Fruit fly (Drosophila melanogaster) whole organism, pupa: Measurements from ENCODE around the gene Regnase-1.
A peak's percentile ranks its signal among the peaks of the same experiment; 100 is the strongest.

Source experiments
- CG10348 ChIP-seq: fragments of 200-800 bp; sonication (Bioruptor generic); IDR thresholded peaks from 2 replicates; pipeline ENCODE4 v1.3.6; 2022; ENCODE audit warnings: missing biosample characterization, missing genetic modification characterization
- CG12605 ChIP-seq: fragments of 200-800 bp; sonication (Bioruptor generic); IDR thresholded peaks from 2 replicates; pipeline ENCODE4 v1.3.6; 2022; ENCODE audit warnings: missing biosample characterization, missing genetic modification characterization
- CG13204 ChIP-seq: fragments of 200-800 bp; sonication (Bioruptor generic); optimal IDR thresholded peaks from 2 replicates; lab custom pipeline; 2018; ENCODE audit warnings: missing biosample characterization, mild to moderate bottlenecking, missing genetic modification characterization, moderate library complexity
- CG14655 ChIP-seq: fragments of 200-800 bp; sonication (Bioruptor generic); optimal IDR thresholded peaks from 3 replicates; lab custom pipeline; 2017; ENCODE audit warnings: mild to moderate bottlenecking, missing biosample characterization, missing genetic modification reagents, missing genetic modification characterization
- CG15710 ChIP-seq: fragments of 200-800 bp; sonication (Bioruptor generic); optimal IDR thresholded peaks from 2 replicates; lab custom pipeline; 2018; ENCODE audit warnings: missing biosample characterization, mild to moderate bottlenecking, missing genetic modification characterization, moderate library complexity
- CG17806 ChIP-seq: fragments of 200-800 bp; sonication (Bioruptor generic); optimal IDR thresholded peaks from 2 replicates; lab custom pipeline; 2018; ENCODE audit warnings: missing biosample characterization, mild to moderate bottlenecking, missing genetic modification characterization, moderate library complexity
- CG32121 ChIP-seq: fragments of 200-800 bp; sonication (Bioruptor generic); IDR thresholded peaks from 2 replicates; pipeline ENCODE4 v1.3.6; 2022; ENCODE audit warnings: missing biosample characterization, missing genetic modification characterization
- CG34367 ChIP-seq: fragments of 200-800 bp; sonication (Bioruptor generic); optimal IDR thresholded peaks from 2 replicates; lab custom pipeline; 2018; ENCODE audit warnings: missing biosample characterization, mild to moderate bottlenecking, missing genetic modification characterization
- CG4496 ChIP-seq: fragments of 200-800 bp; sonication (Bioruptor generic); IDR thresholded peaks from 3 replicates; pipeline ENCODE4 v1.3.6; 2022; ENCODE audit warnings: missing biosample characterization, missing genetic modification characterization
- CG8159 ChIP-seq: fragments of 200-800 bp; sonication (Bioruptor generic); optimal IDR thresholded peaks from 3 replicates; lab custom pipeline; 2018; ENCODE audit warnings: missing biosample characterization, mild to moderate bottlenecking, missing genetic modification characterization, moderate library complexity
- CG8301 ChIP-seq: fragments of 200-800 bp; sonication (Bioruptor generic); optimal IDR thresholded peaks from 2 replicates; lab custom pipeline; 2018; ENCODE audit warnings: missing biosample characterization, mild to moderate bottlenecking, missing genetic modification characterization
- CG9948 ChIP-seq: fragments of 200-800 bp; sonication (Bioruptor generic); optimal IDR thresholded peaks from 2 replicates; lab custom pipeline; 2018; ENCODE audit warnings: missing biosample characterization, mild to moderate bottlenecking, missing genetic modification characterization, moderate library complexity
- D1 ChIP-seq: fragments of 200-800 bp; sonication (Bioruptor generic); optimal IDR thresholded peaks from 2 replicates; lab custom pipeline; 2018; ENCODE audit warnings: missing biosample characterization, mild to moderate bottlenecking, missing genetic modification characterization, moderate library complexity
- EcR ChIP-seq: fragments of 200-800 bp; sonication (Bioruptor generic); optimal IDR thresholded peaks from 3 replicates; lab custom pipeline; 2019; ENCODE audit warnings: missing biosample characterization, missing genetic modification characterization, mild to moderate bottlenecking, moderate library complexity, missing genetic modification reagents
- Ets98B ChIP-seq: fragments of 200-800 bp; sonication (Bioruptor generic); IDR thresholded peaks from 2 replicates; pipeline ENCODE4 v1.3.6; 2022; ENCODE audit warnings: missing biosample characterization, missing genetic modification characterization
- Pif1A ChIP-seq: fragments of 200-800 bp; sonication (Bioruptor generic); optimal IDR thresholded peaks from 3 replicates; lab custom pipeline; 2016; ENCODE audit warnings: missing biosample characterization, missing genetic modification characterization
- Pif1B ChIP-seq: fragments of 200-800 bp; sonication (Bioruptor generic); optimal IDR thresholded peaks from 3 replicates; lab custom pipeline; 2016; ENCODE audit warnings: missing biosample characterization, missing genetic modification characterization
- Snoo ChIP-seq: fragments of 200-800 bp; sonication (Bioruptor generic); optimal IDR thresholded peaks from 3 replicates; lab custom pipeline; 2017; ENCODE audit warnings: missing biosample characterization, mild to moderate bottlenecking, missing genetic modification characterization, inconsistent platforms
- fd96Ca ChIP-seq: fragments of 200-800 bp; sonication (Bioruptor generic); IDR thresholded peaks from 3 replicates; pipeline ENCODE4 v1.3.6; 2022; ENCODE audit warnings: missing biosample characterization, missing genetic modification characterization
- gl ChIP-seq: fragments of 200-800 bp; sonication (Bioruptor generic); optimal IDR thresholded peaks from 2 replicates; lab custom pipeline; 2018; ENCODE audit warnings: missing biosample characterization, mild to moderate bottlenecking, missing genetic modification characterization
- rn ChIP-seq: fragments of 200-800 bp; sonication (Bioruptor generic); IDR thresholded peaks from 2 replicates; pipeline ENCODE4 v1.3.6; 2022; ENCODE audit warnings: missing biosample characterization, missing genetic modification characterization

Regnase-1 gene

DNA sequence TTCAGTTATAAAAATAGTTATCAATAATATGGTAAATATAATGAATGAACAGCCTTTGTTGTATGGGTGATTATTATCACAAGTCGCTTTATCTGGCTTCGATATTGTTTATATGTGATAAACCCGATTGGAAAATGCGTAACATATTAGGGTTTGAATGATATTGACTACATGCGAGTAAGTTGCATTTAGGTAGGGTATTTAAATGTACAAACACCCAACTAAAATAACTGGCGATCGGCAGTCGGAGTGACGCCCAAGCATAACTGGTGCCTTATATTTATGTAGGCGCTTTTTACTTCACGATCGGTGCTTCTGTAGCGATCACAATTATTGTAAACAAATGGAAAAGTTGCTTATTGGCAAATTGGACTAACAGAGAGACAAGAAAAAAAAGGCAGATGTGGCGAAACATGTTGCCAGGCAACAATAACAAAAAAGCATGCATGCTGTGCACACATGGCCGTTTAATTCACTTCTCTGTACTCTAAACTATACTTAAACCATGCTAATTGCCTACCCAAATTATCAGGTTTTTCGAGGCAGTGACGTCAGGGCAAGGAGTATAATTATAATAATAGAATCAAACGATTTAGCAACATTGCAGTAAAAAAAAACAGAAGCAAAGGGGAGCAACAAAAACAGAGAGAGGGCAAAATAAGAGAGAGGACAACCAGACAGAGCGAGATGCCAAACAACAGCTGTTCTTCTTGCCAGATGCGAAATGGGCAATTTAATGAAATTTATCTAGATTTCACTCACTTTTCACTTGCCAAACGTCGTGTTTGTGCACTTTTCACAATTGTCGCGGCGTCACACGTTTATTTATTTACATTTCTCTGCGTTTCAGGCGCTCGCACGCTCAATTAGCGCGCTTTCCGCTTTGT lies 28.2 kb downstream of the Regnase-1 start:
- 0 out of 2 replicates have a peak, but pooled peaks have one; percentile 39 for TF ChIP-seq CG12605 (GFP tag; lab: Robert Waterston, UW)
- TF ChIP-seq D1 (tag; lab: Kevin White, UChicago): peak; percentile 5
- TF ChIP-seq Pif1A (GFP tag; lab: Kevin White, UChicago): no peak
- TF ChIP-seq CG15710 (tag; lab: Kevin White, UChicago): no peak
- peak; percentile 47 for TF ChIP-seq CG14655 (GFP tag; lab: Kevin White, UChicago)
- peak; percentile 34 for TF ChIP-seq CG8159 (tag; lab: Kevin White, UChicago)
- TF ChIP-seq CG8301: no peak
- peak; percentile 1 for TF ChIP-seq Pif1B
- TF ChIP-seq EcR (GFP tag; lab: Kevin White, UChicago): no peak
- TF ChIP-seq gl (tag; lab: Kevin White, UChicago): no peak
- no peak for TF ChIP-seq CG17806 (tag; lab: Kevin White, UChicago)
- TF ChIP-seq CG4496 (GFP tag; lab: Robert Waterston, UW): 0 out of 3 replicates have a peak, but pooled peaks have one; percentile 41
- peak; percentile 30 for TF ChIP-seq CG34367 (tag; lab: Kevin White, UChicago)
- TF ChIP-seq Ets98B (GFP tag; lab: Robert Waterston, UW): no peak
- TF ChIP-seq CG10348 (GFP tag; lab: Robert Waterston, UW): no peak

DNA sequence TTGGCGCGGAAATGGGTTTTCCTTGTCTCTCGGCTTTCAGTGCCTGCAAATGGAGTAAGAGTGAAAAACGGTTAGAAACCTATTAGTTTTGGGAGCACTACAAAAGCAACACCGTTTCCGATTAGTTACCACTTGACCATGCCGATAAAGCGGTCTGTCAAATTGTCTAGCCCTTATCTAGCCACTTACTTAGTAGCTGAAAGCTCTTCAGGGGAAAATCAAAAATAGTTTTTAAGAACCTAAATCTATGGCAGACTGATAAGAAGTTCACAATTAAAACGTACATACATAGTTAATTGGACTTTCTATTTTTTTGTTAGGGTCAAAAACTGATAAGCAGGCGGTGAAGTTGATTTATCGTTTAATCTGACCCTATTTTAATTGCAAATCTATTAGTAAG lies 29.2 kb downstream of the Regnase-1 start:
- no peak for TF ChIP-seq CG9948
- no peak for TF ChIP-seq D1 (tag; lab: Kevin White, UChicago)
- TF ChIP-seq CG10348 (GFP tag; lab: Robert Waterston, UW): no peak
- TF ChIP-seq Snoo (tag; lab: Kevin White, UChicago): no peak
- TF ChIP-seq Pif1A (GFP tag; lab: Kevin White, UChicago): no peak
- TF ChIP-seq CG34367 (tag; lab: Kevin White, UChicago): no peak
- no peak for TF ChIP-seq Pif1B
- no peak for TF ChIP-seq CG12605 (GFP tag; lab: Robert Waterston, UW)
- no peak for TF ChIP-seq CG32121
- TF ChIP-seq gl (tag; lab: Kevin White, UChicago): no peak
- no peak for TF ChIP-seq Ets98B (GFP tag; lab: Robert Waterston, UW)
- TF ChIP-seq CG8301: no peak
- TF ChIP-seq rn (GFP tag; lab: Robert Waterston, UW): no peak
- no peak for TF ChIP-seq CG4496 (GFP tag; lab: Robert Waterston, UW)

DNA sequence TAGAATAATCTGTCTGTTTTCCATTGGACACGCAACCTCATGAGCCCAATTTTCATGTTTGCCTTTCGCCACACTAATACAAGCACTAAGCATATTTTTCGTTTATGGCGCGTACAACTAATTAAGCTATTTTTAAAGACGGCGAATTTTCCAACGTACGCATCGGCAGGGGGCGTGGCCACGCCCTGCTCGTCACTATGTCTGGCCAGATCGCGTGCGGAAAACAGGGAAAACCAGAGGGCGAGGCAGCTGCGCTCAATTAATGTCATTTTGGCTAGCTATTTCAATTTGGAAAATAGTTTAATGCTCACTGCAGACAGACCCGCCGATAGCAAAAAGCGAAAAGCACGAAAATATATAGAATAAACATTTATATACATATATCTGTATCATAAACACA lies 31.2 kb downstream of the Regnase-1 start:
- TF ChIP-seq gl (tag; lab: Kevin White, UChicago) (no peak), Ets98B (GFP tag; lab: Robert Waterston, UW) (no peak), CG9948 (no peak), Snoo (tag; lab: Kevin White, UChicago) (no peak), CG10348 (GFP tag; lab: Robert Waterston, UW) (no peak), CG12605 (GFP tag; lab: Robert Waterston, UW) (no peak), Pif1B (no peak), CG8159 (tag; lab: Kevin White, UChicago) (no peak), D1 (tag; lab: Kevin White, UChicago) (no peak), CG13204 (GFP tag; lab: Kevin White, UChicago) (no peak), Pif1A (GFP tag; lab: Kevin White, UChicago) (no peak), CG4496 (GFP tag; lab: Robert Waterston, UW) (no peak), CG17806 (tag; lab: Kevin White, UChicago) (no peak), CG32121 (no peak), CG15710 (tag; lab: Kevin White, UChicago) (no peak), CG14655 (GFP tag; lab: Kevin White, UChicago) (no peak), CG34367 (tag; lab: Kevin White, UChicago) (no peak), rn (GFP tag; lab: Robert Waterston, UW) (no peak)

DNA sequence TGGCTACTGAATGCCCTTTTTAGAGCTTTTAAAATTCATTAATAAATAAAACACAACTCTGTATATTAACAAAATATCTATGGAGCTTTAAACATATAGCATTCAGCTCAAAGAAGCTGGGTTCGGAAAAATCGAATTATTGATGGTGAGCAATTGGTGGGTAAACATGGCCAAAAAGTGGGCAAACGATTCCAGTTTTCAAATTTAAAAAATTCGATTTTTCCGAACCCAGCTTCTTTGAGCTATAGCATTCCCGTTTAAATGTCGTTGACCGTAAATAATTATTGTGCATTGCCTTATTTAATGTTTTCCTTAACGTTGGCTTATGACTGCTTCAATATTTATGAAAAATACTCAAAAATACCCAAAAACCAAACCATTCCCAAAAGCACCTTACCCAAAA lies 34.3 kb downstream of the Regnase-1 start:
- TF ChIP-seq CG14655 (GFP tag; lab: Kevin White, UChicago) (peak; percentile 47), Pif1B (no peak), fd96Ca (no peak), CG15710 (tag; lab: Kevin White, UChicago) (peak; percentile 48), Pif1A (GFP tag; lab: Kevin White, UChicago) (peak; percentile 29), CG10348 (GFP tag; lab: Robert Waterston, UW) (no peak), CG12605 (GFP tag; lab: Robert Waterston, UW) (no peak), CG17806 (tag; lab: Kevin White, UChicago) (peak; percentile 2), EcR (GFP tag; lab: Kevin White, UChicago) (no peak), CG34367 (tag; lab: Kevin White, UChicago) (no peak), CG32121 (no peak), Snoo (tag; lab: Kevin White, UChicago) (peak; percentile 40), gl (tag; lab: Kevin White, UChicago) (no peak), rn (GFP tag; lab: Robert Waterston, UW) (no peak), CG8301 (peak; percentile 7), CG13204 (GFP tag; lab: Kevin White, UChicago) (no peak), CG4496 (GFP tag; lab: Robert Waterston, UW) (no peak), CG8159 (tag; lab: Kevin White, UChicago) (peak; percentile 47), CG9948 (peak; percentile 35)

DNA sequence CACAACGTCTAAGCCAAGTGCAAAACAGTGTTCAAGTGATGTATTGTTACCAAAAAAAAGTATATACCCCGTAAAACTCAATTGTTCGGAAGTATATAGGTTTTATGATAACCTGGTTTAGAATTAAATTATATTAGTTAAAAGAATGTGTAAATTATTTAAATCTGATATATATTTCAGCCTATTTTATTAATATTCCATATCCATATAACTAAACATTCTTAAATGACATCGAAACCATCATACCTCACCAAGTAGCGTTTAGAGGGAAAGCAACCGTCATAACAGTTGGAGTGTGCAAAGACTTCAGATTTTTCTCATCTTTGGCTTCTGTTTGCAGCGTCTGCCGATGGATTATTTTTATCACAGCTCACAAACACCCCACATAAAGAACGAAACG lies 36.4 kb downstream of the Regnase-1 start:
- TF ChIP-seq CG4496 (GFP tag; lab: Robert Waterston, UW): peak; percentile 83
- peak; percentile 83 for TF ChIP-seq CG12605 (GFP tag; lab: Robert Waterston, UW)
- peak; percentile 44; the same call in 1 of the 2 replicates for TF ChIP-seq rn (GFP tag; lab: Robert Waterston, UW)
- peak; percentile 83 for TF ChIP-seq CG17806 (tag; lab: Kevin White, UChicago)
- TF ChIP-seq CG34367 (tag; lab: Kevin White, UChicago): peak; percentile 78
- peak; percentile 63 for TF ChIP-seq Pif1A (GFP tag; lab: Kevin White, UChicago)
- peak; percentile 79 for TF ChIP-seq Ets98B (GFP tag; lab: Robert Waterston, UW)
- peak; percentile 58 for TF ChIP-seq Pif1B
- TF ChIP-seq CG10348 (GFP tag; lab: Robert Waterston, UW): no peak
- peak; percentile 78 for TF ChIP-seq CG8301
- TF ChIP-seq CG8159 (tag; lab: Kevin White, UChicago): peak; percentile 85
- no peak for TF ChIP-seq EcR (GFP tag; lab: Kevin White, UChicago)
- TF ChIP-seq D1 (tag; lab: Kevin White, UChicago): peak; percentile 64
- peak; percentile 26 for TF ChIP-seq gl (tag; lab: Kevin White, UChicago)
- peak; percentile 87 for TF ChIP-seq CG32121
- TF ChIP-seq CG14655 (GFP tag; lab: Kevin White, UChicago): peak; percentile 82
- TF ChIP-seq CG15710 (tag; lab: Kevin White, UChicago): peak; percentile 85
- peak; percentile 26 for TF ChIP-seq CG13204 (GFP tag; lab: Kevin White, UChicago)
- TF ChIP-seq Snoo (tag; lab: Kevin White, UChicago): peak; percentile 68
- TF ChIP-seq CG9948: peak; percentile 84
- no peak for TF ChIP-seq fd96Ca
